Fruit fly (Drosophila melanogaster): Measurements from ENCODE around the gene CG4119.

The CG4119 gene

dm6 chrX:5705899-5706312 is 40.1 kb downstream of the CG4119 start (continued):
- TF ChIP-seq CG12744 (GFP tag; optimal IDR thresholded peaks at IDR 0.05) (peak; percentile 55), nau (GFP tag; optimal IDR thresholded peaks at IDR 0.05) (no peak), CG3995 (GFP tag; optimal IDR thresholded peaks at IDR 0.05) (no peak), CG7786 (GFP tag; optimal IDR thresholded peaks at IDR 0.05) (peak; percentile 41), al (GFP tag; IDR thresholded peaks at IDR 0.05) (peak; percentile 93), CG10979 (tag; optimal IDR thresholded peaks at IDR 0.05) (peak; percentile 67), grau (tag; optimal IDR thresholded peaks at IDR 0.05) (peak; percentile 81), jumu (GFP tag; optimal IDR thresholded peaks at IDR 0.05) (peak; percentile 68), bigmax (GFP tag; optimal IDR thresholded peaks at IDR 0.05) (no peak), prd (optimal IDR thresholded peaks at IDR 0.05) (no peak), prd (GFP tag; IDR thresholded peaks at IDR 0.05) (peak; percentile 92), E2f1 (GFP tag; IDR thresholded peaks at IDR 0.05) (peak; percentile 88), CG16813 (GFP tag; IDR thresholded peaks at IDR 0.05; ENCODE audit: partially characterized antibody) (no peak), mam (GFP tag; optimal IDR thresholded peaks at IDR 0.05) (peak; percentile 83), trem (tag; optimal IDR thresholded peaks at IDR 0.05) (peak; percentile 22), YL-1 (GFP tag; optimal IDR thresholded peaks at IDR 0.05) (no peak), HmgZ (tag; optimal IDR thresholded peaks at IDR 0.05) (peak; percentile 68), CG2678 (tag; optimal IDR thresholded peaks at IDR 0.05) (peak; percentile 90), Gug (GFP tag; IDR thresholded peaks at IDR 0.05) (peak; percentile 85), mirr (GFP tag; optimal IDR thresholded peaks at IDR 0.05) (peak; percentile 21), ap (GFP tag; IDR thresholded peaks at IDR 0.05) (peak; percentile 80), psq (GFP tag; optimal IDR thresholded peaks at IDR 0.05) (no peak), CG10565 (GFP tag; optimal IDR thresholded peaks at IDR 0.05) (no peak), cad (GFP tag; optimal IDR thresholded peaks at IDR 0.05) (no peak), CG7372 (GFP tag; IDR thresholded peaks at IDR 0.05) (peak; percentile 95), Mad (GFP tag; optimal IDR thresholded peaks at IDR 0.05) (peak; percentile 52), shn (GFP tag; optimal IDR thresholded peaks at IDR 0.05) (peak; percentile 62), CG6791 (GFP tag; IDR thresholded peaks at IDR 0.05; ENCODE audit: partially characterized antibody) (no peak), Dbx (GFP tag; IDR thresholded peaks at IDR 0.05) (peak; percentile 93), CG13287 (GFP tag; IDR thresholded peaks at IDR 0.05; ENCODE audit: partially characterized antibody) (no peak; the same call in 1 of the 2 replicates), CG14441 (GFP tag; IDR thresholded peaks at IDR 0.05) (peak; percentile 95), Fer2 (tag; optimal IDR thresholded peaks at IDR 0.05) (peak; percentile 47), zf30C (GFP tag; optimal IDR thresholded peaks at IDR 0.05) (peak; percentile 40), CG2120 (GFP tag; optimal IDR thresholded peaks at IDR 0.05) (peak; percentile 87), Bteb2 (GFP tag; optimal IDR thresholded peaks at IDR 0.05) (peak; percentile 67), Hsf (GFP tag; optimal IDR thresholded peaks at IDR 0.05) (peak; percentile 68), Adf1 (GFP tag; IDR thresholded peaks at IDR 0.05) (peak; percentile 55), bsh (GFP tag; optimal IDR thresholded peaks at IDR 0.05) (peak in 1 of 2 experiments; percentile 61), CG12155 (GFP tag; optimal IDR thresholded peaks at IDR 0.05) (peak; percentile 62), Stat92E (GFP tag; optimal IDR thresholded peaks at IDR 0.05) (no peak), CG16779 (GFP tag; IDR thresholded peaks at IDR 0.05) (peak; percentile 89), CG7963 (GFP tag; IDR thresholded peaks at IDR 0.05; ENCODE audit: partially characterized antibody) (no peak), Ssrp (tag; optimal IDR thresholded peaks at IDR 0.05) (peak; percentile 59), insv (GFP tag; optimal IDR thresholded peaks at IDR 0.05) (no peak), CG7745 (tag; optimal IDR thresholded peaks at IDR 0.05) (no peak), Atf3 (GFP tag; optimal IDR thresholded peaks at IDR 0.05) (peak; percentile 22), sens (GFP tag) (peak; percentile 93), CG4707 (GFP tag; optimal IDR thresholded peaks at IDR 0.05) (no peak), CG5953 (GFP tag; IDR thresholded peaks at IDR 0.05) (peak; percentile 62), Tbp (GFP tag; optimal IDR thresholded peaks at IDR 0.05) (no peak), az2 (GFP tag; optimal IDR thresholded peaks at IDR 0.05) (peak; percentile 59), CG32532 (GFP tag; IDR thresholded peaks at IDR 0.05) (peak; percentile 96)

All from whole organism, embryonic.